Worm (Caenorhabditis elegans) whole organism, L3 larva: Measurements from ENCODE around the gene rpy-1.
A peak's percentile ranks its signal among the peaks of the same experiment; 100 is the strongest.

ENCODE experiments used
- R02D3.7 ChIP-seq: fragments of 150-350 bp; optimal IDR thresholded peaks from 2 replicates; lab custom pipeline; 2014; ENCODE audit warnings: missing biosample characterization, missing genetic modification characterization
- ZK546.5 ChIP-seq: sonication (generic microtip); optimal IDR thresholded peaks from 2 replicates; lab custom pipeline; 2017; ENCODE audit warnings: missing biosample characterization, missing genetic modification characterization
- aly-2 ChIP-seq: fragments of 150-350 bp; optimal IDR thresholded peaks from 2 replicates; lab custom pipeline; 2014; ENCODE audit warnings: missing biosample characterization, missing genetic modification characterization
- ceh-28 ChIP-seq: fragments of 150-350 bp; optimal IDR thresholded peaks from 2 replicates; lab custom pipeline; 2014; ENCODE audit warnings: missing biosample characterization, missing genetic modification reagents, missing genetic modification characterization
- daf-12 ChIP-seq: fragments of 150-350 bp; optimal IDR thresholded peaks from 2 replicates; lab custom pipeline; 2014; ENCODE audit warnings: missing biosample characterization, missing genetic modification reagents, missing genetic modification characterization
- egl-27 ChIP-seq: sonication (generic microtip); optimal IDR thresholded peaks from 4 replicates; lab custom pipeline; 2017; ENCODE audit warnings: missing biosample characterization, missing genetic modification reagents, missing genetic modification characterization
- egl-5 ChIP-seq: fragments of 150-350 bp; optimal IDR thresholded peaks from 2 replicates; lab custom pipeline; 2017; ENCODE audit warnings: missing biosample characterization, missing genetic modification reagents, missing genetic modification characterization, inconsistent platforms
- elt-2 ChIP-seq: sonication (generic microtip); optimal IDR thresholded peaks from 2 replicates; lab custom pipeline; 2016; ENCODE audit warnings: missing genetic modification reagents, mild to moderate bottlenecking, missing genetic modification characterization, missing compliant biosample characterization
- elt-3 ChIP-seq, 3 experiments: fragments of 150-350 bp in 1 of 3; sonication (generic microtip) in 2 of 3; optimal IDR thresholded peaks; 2 replicates in 2 of 3; 4 replicates in 1 of 3; lab custom pipeline; 2014 to 2017; ENCODE audit warnings: missing biosample characterization in 3 of 3, missing genetic modification characterization in 3 of 3
- fkh-10 ChIP-seq: sonication (generic microtip); optimal IDR thresholded peaks from 2 replicates; lab custom pipeline; 2017; ENCODE audit warnings: missing biosample characterization, missing genetic modification reagents, missing genetic modification characterization
- fos-1 ChIP-seq: fragments of 150-350 bp; optimal IDR thresholded peaks from 2 replicates; lab custom pipeline; 2014; ENCODE audit warnings: missing biosample characterization, missing genetic modification characterization
- jun-1 ChIP-seq: fragments of 150-350 bp; optimal IDR thresholded peaks from 2 replicates; lab custom pipeline; 2014; ENCODE audit warnings: missing biosample characterization, missing genetic modification reagents, missing genetic modification characterization
- lin-15B ChIP-seq: fragments of 150-350 bp; optimal IDR thresholded peaks from 2 replicates; lab custom pipeline; 2014; ENCODE audit warnings: missing biosample characterization, missing genetic modification characterization
- lin-39 ChIP-seq: fragments of 150-350 bp; optimal IDR thresholded peaks from 2 replicates; lab custom pipeline; 2018; ENCODE audit warnings: missing biosample characterization, missing genetic modification reagents, missing genetic modification characterization
- lsy-12 ChIP-seq: sonication (generic microtip); optimal IDR thresholded peaks from 2 replicates; lab custom pipeline; 2016; ENCODE audit warnings: mild to moderate bottlenecking, missing genetic modification characterization, missing compliant biosample characterization
- mdl-1 ChIP-seq: fragments of 150-350 bp; optimal IDR thresholded peaks from 2 replicates; lab custom pipeline; 2014; ENCODE audit warnings: missing biosample characterization, missing genetic modification characterization
- nfya-1 ChIP-seq: sonication (generic microtip); optimal IDR thresholded peaks from 2 replicates; lab custom pipeline; 2017; ENCODE audit warnings: missing genetic modification characterization, mild to moderate bottlenecking, missing compliant biosample characterization, antibody characterized with exemption, moderate library complexity; ENCODE audit not compliant: insufficient read depth
- nhr-11 ChIP-seq: fragments of 150-350 bp; optimal IDR thresholded peaks from 2 replicates; lab custom pipeline; 2014; ENCODE audit warnings: missing biosample characterization, missing genetic modification characterization
- nhr-23 ChIP-seq: fragments of 150-350 bp; optimal IDR thresholded peaks from 2 replicates; lab custom pipeline; 2014; ENCODE audit warnings: missing biosample characterization, missing genetic modification reagents, missing genetic modification characterization
- nhr-237 ChIP-seq: fragments of 150-350 bp; optimal IDR thresholded peaks from 2 replicates; lab custom pipeline; 2014; ENCODE audit warnings: missing biosample characterization, missing genetic modification characterization
- nhr-25 ChIP-seq: sonication (generic microtip); optimal IDR thresholded peaks from 2 replicates; lab custom pipeline; 2017; ENCODE audit warnings: missing biosample characterization, missing genetic modification characterization
- nhr-67 ChIP-seq: fragments of 150-350 bp; optimal IDR thresholded peaks from 2 replicates; lab custom pipeline; 2014; ENCODE audit warnings: missing biosample characterization, missing genetic modification characterization
- nhr-76 ChIP-seq: fragments of 150-350 bp; sonication (generic microtip); optimal IDR thresholded peaks from 5 replicates; lab custom pipeline; 2014; ENCODE audit warnings: missing biosample characterization, missing genetic modification characterization
- nhr-77 ChIP-seq: fragments of 150-350 bp; optimal IDR thresholded peaks from 2 replicates; lab custom pipeline; 2014; ENCODE audit warnings: missing biosample characterization, missing genetic modification characterization
- pha-4 ChIP-seq: fragments of 150-350 bp; optimal IDR thresholded peaks from 2 replicates; lab custom pipeline; 2014; ENCODE audit warnings: missing biosample characterization, missing genetic modification reagents, missing genetic modification characterization
- pqm-1 ChIP-seq: fragments of 150-350 bp; optimal IDR thresholded peaks from 2 replicates; lab custom pipeline; 2017; ENCODE audit warnings: missing biosample characterization, missing genetic modification characterization, inconsistent platforms
- sea-2 ChIP-seq: fragments of 150-350 bp; sonication (generic microtip); optimal IDR thresholded peaks from 4 replicates; lab custom pipeline; 2014; ENCODE audit warnings: missing biosample characterization, missing genetic modification reagents, missing genetic modification characterization
- snpc-4 ChIP-seq: fragments of 150-350 bp; optimal IDR thresholded peaks from 2 replicates; lab custom pipeline; 2014; ENCODE audit warnings: missing biosample characterization, missing genetic modification characterization
- tbx-2 ChIP-seq: sonication (generic microtip); optimal IDR thresholded peaks from 2 replicates; lab custom pipeline; 2016; ENCODE audit warnings: mild to moderate bottlenecking, missing genetic modification characterization, missing compliant biosample characterization
- unc-39 ChIP-seq: sonication (generic microtip); optimal IDR thresholded peaks from 4 replicates; lab custom pipeline; 2017; ENCODE audit warnings: missing biosample characterization, missing genetic modification characterization
- unc-62 ChIP-seq: fragments of 150-350 bp; sonication (generic microtip); optimal IDR thresholded peaks from 4 replicates; lab custom pipeline; 2014; ENCODE audit warnings: missing biosample characterization, missing genetic modification reagents, missing genetic modification characterization

rpy-1 gene

ce11 chrII:6695388-6695787, 10.1 kb downstream of the rpy-1 start, which contains the start of gene C18H9.5:
TSS of gene C18H9.5 (minus strand) at chrII:6695566.
- TF ChIP-seq pqm-1 (no peak), lsy-12 (tag; lab: Kevin White, UChicago) (no peak), sea-2 (no peak), nhr-67 (no peak), daf-12 (no peak)

ce11 chrII:6689088-6689487, 16.4 kb downstream of the rpy-1 start:
- TF ChIP-seq fos-1 (tag; lab: Kevin White, UChicago) (no peak), pha-4 (tag; lab: Kevin White, UChicago) (no peak), nhr-11 (tag; lab: Kevin White, UChicago) (peak; percentile 63), elt-2 (tag; lab: Kevin White, UChicago) (no peak), jun-1 (no peak), egl-5 (tag; lab: Kevin White, UChicago) (no peak)

ce11 chrII:6685964-6686363, 19.5 kb downstream of the rpy-1 start:
- TF ChIP-seq R02D3.7 (tag; lab: Kevin White, UChicago) = no peak
- no peak for TF ChIP-seq pha-4 (tag; lab: Kevin White, UChicago)
- TF ChIP-seq egl-5 (tag; lab: Kevin White, UChicago) = no peak
- TF ChIP-seq nhr-237 (tag; lab: Kevin White, UChicago) = no peak
- TF ChIP-seq, all 47 proteins: peak for 0

ce11 chrII:6683663-6684285, 21.7 kb downstream of the rpy-1 start, which contains the start of gene gyf-1:
TSS of gene gyf-1 (plus strand) at chrII:6684235.
- TF ChIP-seq tbx-2 (tag; lab: Kevin White, UChicago) (no peak), fkh-10 (GFP tag; lab: Kevin White, UChicago) (no peak), pha-4 (tag; lab: Kevin White, UChicago) (peak; percentile 7), nfya-1 (tag; lab: Kevin White, UChicago) (peak; percentile 63), pqm-1 (peak; percentile 20), lin-39 (peak; percentile 66), R02D3.7 (tag; lab: Kevin White, UChicago) (no peak), lin-15B (peak; percentile 73), snpc-4 (tag; lab: Kevin White, UChicago) (peak; percentile 61), mdl-1 (tag; lab: Kevin White, UChicago) (no peak), nhr-23 (tag; lab: Kevin White, UChicago) (peak; percentile 0), unc-62 (GFP tag; lab: Kevin White, UChicago) (no peak), elt-3 (tag; optimal IDR thresholded peaks at IDR 0.05; lab: Kevin White, UChicago) (no peak), egl-5 (tag; lab: Kevin White, UChicago) (peak; percentile 31), nhr-76 (tag; lab: Kevin White, UChicago) (no peak), nhr-77 (tag; lab: Kevin White, UChicago) (no peak), unc-39 (tag; lab: Kevin White, UChicago) (no peak), aly-2 (tag; lab: Kevin White, UChicago) (no peak), lsy-12 (tag; lab: Kevin White, UChicago) (no peak), elt-2 (tag; lab: Kevin White, UChicago) (peak; percentile 58), ZK546.5 (tag; lab: Kevin White, UChicago) (no peak), egl-27 (tag; lab: Kevin White, UChicago) (no peak)

- TF ChIP-seq ceh-28 (tag; lab: Kevin White, UChicago) = no peak
- no peak for TF ChIP-seq elt-3 (tag; optimal IDR thresholded peaks at IDR 0.05; lab: Kevin White, UChicago)
- peak; percentile 14 for TF ChIP-seq nhr-25
- TF ChIP-seq elt-2 (tag; lab: Kevin White, UChicago) = no peak
Observed at ce11 chrII:6682918-6683317, 22.5 kb downstream of the rpy-1 start.

ce11 chrII:6681478-6681877, 24.0 kb downstream of the rpy-1 start:
- TF ChIP-seq unc-62 (GFP tag; lab: Kevin White, UChicago) = no peak
- peak; percentile 59 for TF ChIP-seq elt-2 (tag; lab: Kevin White, UChicago)
- peak; percentile 76 for TF ChIP-seq pqm-1
